Fruit fly (Drosophila melanogaster): ENCODE results near the gene Lk6.

Gene Lk6

DNA sequence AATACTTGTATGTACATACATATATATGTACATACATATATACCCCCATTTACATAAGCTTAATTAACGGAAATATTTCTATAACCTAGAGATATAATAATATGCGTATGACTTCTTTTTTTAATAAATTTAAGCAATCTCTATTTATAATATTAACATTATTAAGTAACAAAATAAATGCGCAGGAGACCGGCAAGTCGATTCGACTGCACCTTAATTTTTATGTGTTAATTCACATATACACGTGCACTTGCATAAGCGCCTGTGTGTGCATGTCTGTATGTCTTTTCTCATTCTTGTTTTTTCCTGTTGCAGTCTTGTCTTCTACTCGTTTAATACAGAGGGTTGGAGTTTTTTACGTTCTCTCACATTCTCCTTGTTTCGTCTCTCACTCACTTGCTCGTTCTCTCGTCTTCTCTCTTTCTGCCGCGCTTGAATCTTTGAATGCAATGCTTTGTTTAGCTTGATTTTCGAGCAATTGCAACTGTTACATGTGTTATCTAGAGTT, 16.0 kb upstream of the Lk6 start (continued):
- TF ChIP-seq CG13894 (tag; optimal IDR thresholded peaks at IDR 0.05) (no peak), NfI (GFP tag; optimal IDR thresholded peaks at IDR 0.05) (peak; percentile 81), BtbVII (GFP tag; optimal IDR thresholded peaks at IDR 0.05) (peak; percentile 62), trem (tag; optimal IDR thresholded peaks at IDR 0.05) (peak; percentile 96), NFAT (GFP tag; IDR thresholded peaks at IDR 0.05) (no peak), hbn (GFP tag; IDR thresholded peaks at IDR 0.05; ENCODE audit: partially characterized antibody) (no peak), maf-S (GFP tag; optimal IDR thresholded peaks at IDR 0.05) (no peak), CG14014 (GFP tag; IDR thresholded peaks at IDR 0.05) (peak; percentile 36; the same call in 1 of the 2 replicates), CG17385 (GFP tag; optimal IDR thresholded peaks at IDR 0.05) (peak; percentile 85), Dek (tag; optimal IDR thresholded peaks at IDR 0.05) (peak; percentile 67), CG11723 (GFP tag; optimal IDR thresholded peaks at IDR 0.05) (peak; percentile 82), Pdp1 (GFP tag; optimal IDR thresholded peaks at IDR 0.05) (peak; percentile 28 to 76), CG6654 (GFP tag; optimal IDR thresholded peaks at IDR 0.05) (peak; percentile 86), CG11398 (GFP tag; optimal IDR thresholded peaks at IDR 0.05) (no peak), Drgx (GFP tag; IDR thresholded peaks at IDR 0.05) (peak; percentile 95), Gug (GFP tag; IDR thresholded peaks at IDR 0.05) (peak; percentile 87), Taf1 (GFP tag; IDR thresholded peaks at IDR 0.05) (no peak), nerfin-1 (tag; optimal IDR thresholded peaks at IDR 0.05) (peak; percentile 92), gsb-n (tag; optimal IDR thresholded peaks at IDR 0.05) (peak; percentile 99), Xbp1 (GFP tag; optimal IDR thresholded peaks at IDR 0.05) (peak; percentile 93), CG4820 (GFP tag; optimal IDR thresholded peaks at IDR 0.05) (peak; percentile 94), stc (GFP tag; IDR thresholded peaks at IDR 0.05) (peak; percentile 88), CG1602 (GFP tag; optimal IDR thresholded peaks at IDR 0.05) (peak; percentile 95), sob (GFP tag; IDR thresholded peaks at IDR 0.05) (peak; percentile 74), Bdp1 (GFP tag; optimal IDR thresholded peaks at IDR 0.05) (peak; percentile 19), wor (GFP tag; IDR thresholded peaks at IDR 0.05) (peak; percentile 90), tio (GFP tag; optimal IDR thresholded peaks at IDR 0.05) (peak; percentile 92), pfk (GFP tag; optimal IDR thresholded peaks at IDR 0.05) (no peak), CG18262 (tag; optimal IDR thresholded peaks at IDR 0.05) (peak; percentile 100), fu2 (GFP tag; optimal IDR thresholded peaks at IDR 0.05) (no peak), zf30C (GFP tag; optimal IDR thresholded peaks at IDR 0.05) (no peak), CG3065 (GFP tag; optimal IDR thresholded peaks at IDR 0.05) (peak; percentile 88), CG8944 (GFP tag; optimal IDR thresholded peaks at IDR 0.05) (peak; percentile 47), bsh (GFP tag; optimal IDR thresholded peaks at IDR 0.05) (peak; percentile 91 to 98), D19A (tag; optimal IDR thresholded peaks at IDR 0.05) (peak; percentile 96), CG9437 (GFP tag; optimal IDR thresholded peaks at IDR 0.05) (peak; percentile 88), CG15696 (tag; optimal IDR thresholded peaks at IDR 0.05) (peak; percentile 96), CG14710 (tag; optimal IDR thresholded peaks at IDR 0.05) (peak; percentile 98), CG3847 (GFP tag; IDR thresholded peaks at IDR 0.05) (peak; percentile 36; the same call in 1 of the 2 replicates), seq (GFP tag; IDR thresholded peaks at IDR 0.05) (peak; percentile 33; the same call in 1 of the 2 replicates), chinmo (GFP tag; IDR thresholded peaks at IDR 0.05; ENCODE audit: partially characterized antibody) (0 out of 4 replicates have a peak, but pooled peaks have one; percentile 45), hth (optimal IDR thresholded peaks at IDR 0.05) (no peak), HLHmδ (GFP tag; optimal IDR thresholded peaks at IDR 0.05) (no peak), CG10431 (GFP tag; optimal IDR thresholded peaks at IDR 0.05) (peak; percentile 87), CG1647 (GFP tag; optimal IDR thresholded peaks at IDR 0.05) (peak; percentile 26), Dbx (GFP tag; IDR thresholded peaks at IDR 0.05) (no peak), CG11560 (tag; IDR thresholded peaks at IDR 0.05) (no peak), CG2678 (tag; optimal IDR thresholded peaks at IDR 0.05) (peak; percentile 95), Mrtf (GFP tag; IDR thresholded peaks at IDR 0.05) (peak; percentile 75), CG11093 (GFP tag; IDR thresholded peaks at IDR 0.05) (peak; percentile 84), gsb (GFP tag; IDR thresholded peaks at IDR 0.05) (no peak)
